Worm (Caenorhabditis elegans): ENCODE results near the gene R07E3.1.

DNA sequence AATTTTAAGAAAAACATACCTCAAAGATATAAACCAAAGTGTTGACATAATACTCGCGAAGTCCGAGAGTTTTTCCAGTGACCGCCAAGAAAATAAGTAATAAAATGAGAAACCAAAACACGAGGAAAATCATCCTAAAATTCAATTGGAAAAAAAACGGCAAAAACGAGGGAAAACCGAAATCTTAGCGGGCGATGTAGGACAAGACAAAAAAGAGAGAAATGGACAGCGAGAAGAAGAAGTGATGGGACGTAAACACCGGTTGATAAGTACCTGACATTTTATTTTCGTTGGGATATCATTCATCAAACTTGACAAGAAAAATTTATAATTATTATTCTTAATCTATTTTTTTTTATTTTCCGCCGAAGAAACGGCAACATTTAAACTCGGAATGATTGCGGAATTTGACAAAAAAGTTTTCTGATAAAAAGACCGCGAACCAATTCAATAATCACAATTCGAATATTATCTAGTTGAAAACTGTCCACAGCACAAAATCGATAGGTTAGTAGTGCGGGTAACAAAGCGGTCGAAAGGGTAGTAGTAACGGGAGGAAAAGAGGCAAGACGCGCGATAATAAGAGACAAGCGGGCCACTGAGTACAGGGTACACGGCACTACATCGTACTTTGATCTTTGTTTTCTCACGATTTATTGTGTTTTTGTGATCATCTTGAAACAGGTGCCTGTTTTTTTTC lies 13.5 kb downstream of the R07E3.1 start, which contains the start of gene acl-5:
- TF ChIP-seq ceh-13 (GFP tag; optimal IDR thresholded peaks at IDR 0.05) (no peak), flt-1 (GFP tag; IDR thresholded peaks at IDR 0.05) (no peak), tra-4 (tag; optimal IDR thresholded peaks at IDR 0.05) (no peak), ama-1 (optimal IDR thresholded peaks at IDR 0.05) (no peak), ets-7 (tag; optimal IDR thresholded peaks at IDR 0.05) (no peak), aly-1 (tag; optimal IDR thresholded peaks at IDR 0.05) (no peak), ceh-36 (tag; optimal IDR thresholded peaks at IDR 0.05) (no peak), B0310.2 (tag; optimal IDR thresholded peaks at IDR 0.05) (no peak), F13C5.2 (tag; optimal IDR thresholded peaks at IDR 0.05) (no peak), scrt-1 (GFP tag; IDR thresholded peaks at IDR 0.05) (no peak), sea-1 (GFP tag; conservative IDR thresholded peaks at IDR 0.05) (no peak), hmbx-1 (tag; optimal IDR thresholded peaks at IDR 0.05) (no peak)

Data from whole organism, early embryonic.